Fruit fly (Drosophila melanogaster): ENCODE data around the gene Sbat.

The Sbat gene

dm6 chr2L:2856960-2857584 lies 21.1 kb upstream of the Sbat start, which contains the start of gene CG2991:
TSS of gene CG2991 (plus strand) at chr2L:2857164.
- TF ChIP-seq Sox102F (GFP tag; optimal IDR thresholded peaks at IDR 0.05) (peak; percentile 58), CG34406 (GFP tag; optimal IDR thresholded peaks at IDR 0.05) (no peak), svp (GFP tag) (peak; percentile 66), CG6854 (GFP tag; optimal IDR thresholded peaks at IDR 0.05) (peak; percentile 5), CG3919 (GFP tag; optimal IDR thresholded peaks at IDR 0.05) (peak; percentile 2), Eip93F (GFP tag; optimal IDR thresholded peaks at IDR 0.05) (peak; percentile 61), pdm3 (GFP tag; optimal IDR thresholded peaks at IDR 0.05) (no peak), eg (GFP tag; IDR thresholded peaks at IDR 0.05) (no peak), CG6792 (GFP tag; optimal IDR thresholded peaks at IDR 0.05) (no peak), CG8119 (GFP tag; IDR thresholded peaks at IDR 0.05) (no peak), fd59A (GFP tag; optimal IDR thresholded peaks at IDR 0.05) (no peak), net (GFP tag; optimal IDR thresholded peaks at IDR 0.05) (no peak), Sox14 (GFP tag; optimal IDR thresholded peaks at IDR 0.05) (peak; percentile 78), Smox (GFP tag; optimal IDR thresholded peaks at IDR 0.05) (peak; percentile 0), Eip78C (GFP tag) (peak; percentile 73), topi (GFP tag; optimal IDR thresholded peaks at IDR 0.05) (peak; percentile 41), Gug (GFP tag; IDR thresholded peaks at IDR 0.05) (no peak), CG8632 (GFP tag; optimal IDR thresholded peaks at IDR 0.05) (no peak), dsx (GFP tag; optimal IDR thresholded peaks at IDR 0.05; ENCODE audit: poor library complexity, severe bottlenecking) (peak; percentile 75), vri (GFP tag; optimal IDR thresholded peaks at IDR 0.05) (peak; percentile 78), CG11762 (GFP tag; optimal IDR thresholded peaks at IDR 0.05; ENCODE audit: insufficient read depth) (no peak), CG31627 (GFP tag; optimal IDR thresholded peaks at IDR 0.05) (no peak), lz (GFP tag; optimal IDR thresholded peaks at IDR 0.05) (peak; percentile 33), CG15336 (GFP tag; IDR thresholded peaks at IDR 0.05) (peak; percentile 12; the same call in 1 of the 2 replicates), CG11294 (GFP tag; IDR thresholded peaks at IDR 0.05) (no peak), Blimp-1 (GFP tag; optimal IDR thresholded peaks at IDR 0.05) (no peak), CG9139 (GFP tag; optimal IDR thresholded peaks at IDR 0.05) (no peak), CG6276 (GFP tag; optimal IDR thresholded peaks at IDR 0.05) (no peak), CG7368 (GFP tag; optimal IDR thresholded peaks at IDR 0.05) (no peak), CG6808 (GFP tag; optimal IDR thresholded peaks at IDR 0.05) (no peak), OdsH (GFP tag; optimal IDR thresholded peaks at IDR 0.05) (no peak), CG4318 (GFP tag; optimal IDR thresholded peaks at IDR 0.05) (no peak), CG1621 (tag; optimal IDR thresholded peaks at IDR 0.05) (no peak), CG10669 (GFP tag; optimal IDR thresholded peaks at IDR 0.05) (no peak), esn (GFP tag; optimal IDR thresholded peaks at IDR 0.05) (no peak), CG8319 (GFP tag; optimal IDR thresholded peaks at IDR 0.05) (no peak), CG16779 (tag; optimal IDR thresholded peaks at IDR 0.05) (no peak), fd85E (GFP tag; optimal IDR thresholded peaks at IDR 0.05) (no peak), Met (GFP tag; optimal IDR thresholded peaks at IDR 0.05) (peak; percentile 1), Ets96B (tag; optimal IDR thresholded peaks at IDR 0.05) (peak; percentile 3), dac (GFP tag; optimal IDR thresholded peaks at IDR 0.05) (no peak), spab (GFP tag; optimal IDR thresholded peaks at IDR 0.05) (no peak), cyc (GFP tag; optimal IDR thresholded peaks at IDR 0.05) (no peak), Eip75B (GFP tag; optimal IDR thresholded peaks at IDR 0.05) (peak; percentile 15), fkh (GFP tag; optimal IDR thresholded peaks at IDR 0.05) (no peak), Sox15 (GFP tag; optimal IDR thresholded peaks at IDR 0.05) (no peak), Hr38 (GFP tag; optimal IDR thresholded peaks at IDR 0.05) (no peak), Ets21C (GFP tag; optimal IDR thresholded peaks at IDR 0.05) (no peak), Lpt (GFP tag; optimal IDR thresholded peaks at IDR 0.05) (no peak), CG32006 (GFP tag; optimal IDR thresholded peaks at IDR 0.05) (no peak), Hr4 (GFP tag; optimal IDR thresholded peaks at IDR 0.05) (no peak), acj6 (GFP tag; optimal IDR thresholded peaks at IDR 0.05) (no peak)
